Fruit fly (Drosophila melanogaster) whole organism, adult: ENCODE results near the gene cv-c.

Source experiments
- CG11617 ChIP-seq: fragments of 200-800 bp; sonication (Bioruptor generic); optimal IDR thresholded peaks from 2 replicates; lab custom pipeline; 2017; ENCODE audit warnings: mild to moderate bottlenecking, missing biosample characterization, missing genetic modification reagents, missing genetic modification characterization
- CG33017 ChIP-seq: fragments of 200-800 bp; sonication (Bioruptor generic); optimal IDR thresholded peaks from 2 replicates; lab custom pipeline; 2018; ENCODE audit warnings: missing biosample characterization, mild to moderate bottlenecking, missing genetic modification characterization, moderate library complexity
- Clk ChIP-seq: fragments of 200-800 bp; sonication (Bioruptor generic); optimal IDR thresholded peaks from 2 replicates; lab custom pipeline; 2017; ENCODE audit warnings: missing biosample characterization, missing genetic modification characterization
- Hr96 ChIP-seq: fragments of 200-800 bp; sonication (Bioruptor generic); optimal IDR thresholded peaks from 2 replicates; lab custom pipeline; 2016; ENCODE audit warnings: missing biosample characterization, missing genetic modification characterization
- cic ChIP-seq: fragments of 200-800 bp; sonication (Bioruptor generic); optimal IDR thresholded peaks from 2 replicates; lab custom pipeline; 2017; ENCODE audit warnings: missing biosample characterization, mild to moderate bottlenecking, missing genetic modification characterization, moderate library complexity
- cnc ChIP-seq, 2 experiments: fragments of >200 bp; optimal IDR thresholded peaks; 2 replicates each; lab custom pipeline; 2017
- kay ChIP-seq: fragments of 200-800 bp; sonication (Bioruptor generic); peaks from one replicate; lab custom pipeline; 2016; ENCODE audit warnings: missing biosample characterization, missing genetic modification characterization, borderline replicate concordance
- ovo ChIP-seq: fragments of 200-800 bp; sonication (Bioruptor generic); optimal IDR thresholded peaks from 2 replicates; lab custom pipeline; 2016; ENCODE audit warnings: missing biosample characterization, missing genetic modification characterization
- pad ChIP-seq: fragments of 200-800 bp; sonication (Bioruptor generic); optimal IDR thresholded peaks from 3 replicates; lab custom pipeline; 2017; ENCODE audit warnings: missing biosample characterization, missing genetic modification characterization, mild to moderate bottlenecking, moderate library complexity, missing genetic modification reagents
- tj ChIP-seq: fragments of 200-800 bp; sonication (Bioruptor generic); optimal IDR thresholded peaks from 3 replicates; lab custom pipeline; 2017; ENCODE audit warnings: missing biosample characterization, mild to moderate bottlenecking, missing genetic modification characterization, moderate library complexity

- TF ChIP-seq CG11617, result no peak
- no peak for TF ChIP-seq pad (GFP tag; lab: Kevin White, UChicago)
- no peak for TF ChIP-seq cic (GFP tag; lab: Kevin White, UChicago)
- no peak for TF ChIP-seq cnc (optimal IDR thresholded peaks at IDR 0.05; lab: Kevin White, UChicago)
- no peak for TF ChIP-seq Hr96 (GFP tag; lab: Kevin White, UChicago)
- no peak for TF ChIP-seq ovo
- TF ChIP-seq CG33017 (tag; lab: Kevin White, UChicago), result no peak
- TF ChIP-seq kay, result no peak
- TF ChIP-seq Clk (GFP tag; lab: Kevin White, UChicago), result no peak
- TF ChIP-seq tj, result no peak
Measured at dm6 chr3R:14479623-14480194, 1.8 kb downstream of the cv-c start.
